Fruit fly (Drosophila melanogaster) whole organism, pupa: Measurements from ENCODE around the gene Polr2F.

ENCODE experiments used
- CG13204 ChIP-seq: fragments of 200-800 bp; sonication (Bioruptor generic); optimal IDR thresholded peaks from 2 replicates; lab custom pipeline; 2018; ENCODE audit warnings: missing biosample characterization, mild to moderate bottlenecking, missing genetic modification characterization, moderate library complexity
- CG14655 ChIP-seq: fragments of 200-800 bp; sonication (Bioruptor generic); optimal IDR thresholded peaks from 3 replicates; lab custom pipeline; 2017; ENCODE audit warnings: mild to moderate bottlenecking, missing biosample characterization, missing genetic modification reagents, missing genetic modification characterization
- CG15710 ChIP-seq: fragments of 200-800 bp; sonication (Bioruptor generic); optimal IDR thresholded peaks from 2 replicates; lab custom pipeline; 2018; ENCODE audit warnings: missing biosample characterization, mild to moderate bottlenecking, missing genetic modification characterization, moderate library complexity
- CG4496 ChIP-seq: fragments of 200-800 bp; sonication (Bioruptor generic); IDR thresholded peaks from 3 replicates; pipeline ENCODE4 v1.3.6; 2022; ENCODE audit warnings: missing biosample characterization, missing genetic modification characterization
- CG8301 ChIP-seq: fragments of 200-800 bp; sonication (Bioruptor generic); optimal IDR thresholded peaks from 2 replicates; lab custom pipeline; 2018; ENCODE audit warnings: missing biosample characterization, mild to moderate bottlenecking, missing genetic modification characterization
- EcR ChIP-seq: fragments of 200-800 bp; sonication (Bioruptor generic); optimal IDR thresholded peaks from 3 replicates; lab custom pipeline; 2019; ENCODE audit warnings: missing biosample characterization, missing genetic modification characterization, mild to moderate bottlenecking, moderate library complexity, missing genetic modification reagents

DNA sequence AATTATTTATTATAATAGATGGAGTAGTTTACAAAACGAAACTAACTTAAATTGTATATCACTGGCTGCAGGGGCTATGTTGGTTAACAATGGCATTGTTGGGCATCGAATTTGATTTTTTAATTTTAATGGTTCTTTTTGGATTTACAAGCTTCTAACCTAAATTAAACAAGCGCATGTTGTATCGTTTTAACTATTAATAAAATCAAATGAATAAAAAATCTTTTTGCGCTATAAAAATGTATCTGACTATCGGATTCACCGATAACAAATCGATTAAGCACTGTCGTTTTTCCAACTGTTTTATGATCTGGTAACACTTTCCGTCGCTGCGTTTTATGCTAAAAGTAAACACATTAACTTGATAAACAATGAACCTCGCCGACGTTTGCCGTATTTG is 3.1 kb downstream of the Polr2F start, which contains the start of the genes hd and CG14667:
- TF ChIP-seq CG15710 (tag; lab: Kevin White, UChicago) (no peak), CG13204 (GFP tag; lab: Kevin White, UChicago) (no peak), CG14655 (no peak), CG8301 (no peak), CG4496 (GFP tag; lab: Robert Waterston, UW) (no peak), EcR (no peak)
